Worm (Caenorhabditis elegans): ENCODE data around the gene ceh-24.

DNA sequence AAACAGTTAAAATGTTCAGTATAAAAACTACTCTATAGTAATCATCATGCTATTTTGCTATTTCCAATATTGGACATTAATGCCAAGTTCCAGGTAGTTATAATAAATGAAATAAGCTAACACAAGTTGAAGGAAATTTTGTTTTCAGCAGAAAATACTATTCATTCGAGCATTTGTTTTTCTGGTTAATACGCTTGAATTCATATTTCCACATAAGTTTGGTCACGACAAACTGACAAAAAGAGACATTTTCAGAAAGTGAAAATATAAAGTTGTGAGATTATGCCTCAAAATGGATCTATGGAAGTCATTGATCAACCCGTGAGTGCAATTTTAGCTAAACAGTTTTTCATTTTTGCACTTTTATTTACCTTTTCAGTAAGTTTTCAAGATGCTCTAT, 32.1 kb downstream of the ceh-24 start, which contains the start of gene srx-131:
- TF ChIP-seq blmp-1 (tag; optimal IDR thresholded peaks at IDR 0.05), result no peak
- TF ChIP-seq pha-4 (tag; optimal IDR thresholded peaks at IDR 0.05), result no peak

Measured in whole organism, mixed stage, embryonic.